Worm (Caenorhabditis elegans) whole organism, L2 larva: ENCODE results near the gene ZK402.5.

Experiments used
- ceh-16 ChIP-seq: fragments of 150-350 bp; optimal IDR thresholded peaks from 2 replicates; lab custom pipeline; 2014; ENCODE audit warnings: missing biosample characterization, missing genetic modification characterization
- fos-1 ChIP-seq: fragments of 150-350 bp; optimal IDR thresholded peaks from 2 replicates; lab custom pipeline; 2014; ENCODE audit warnings: missing biosample characterization, missing genetic modification characterization
- lin-13 ChIP-seq: fragments of 150-350 bp; optimal IDR thresholded peaks from 2 replicates; lab custom pipeline; 2014; ENCODE audit warnings: missing biosample characterization, missing genetic modification reagents, missing genetic modification characterization
- nhr-237 ChIP-seq: fragments of 150-350 bp; optimal IDR thresholded peaks from 2 replicates; lab custom pipeline; 2014; ENCODE audit warnings: missing biosample characterization, missing genetic modification characterization
- unc-55 ChIP-seq: fragments of 150-350 bp; sonication (generic microtip); optimal IDR thresholded peaks from 3 replicates; lab custom pipeline; 2014; ENCODE audit warnings: missing biosample characterization, missing genetic modification reagents, missing genetic modification characterization
- ztf-4 ChIP-seq: fragments of 150-350 bp; optimal IDR thresholded peaks from 2 replicates; lab custom pipeline; 2014; ENCODE audit warnings: missing biosample characterization, missing genetic modification characterization

DNA sequence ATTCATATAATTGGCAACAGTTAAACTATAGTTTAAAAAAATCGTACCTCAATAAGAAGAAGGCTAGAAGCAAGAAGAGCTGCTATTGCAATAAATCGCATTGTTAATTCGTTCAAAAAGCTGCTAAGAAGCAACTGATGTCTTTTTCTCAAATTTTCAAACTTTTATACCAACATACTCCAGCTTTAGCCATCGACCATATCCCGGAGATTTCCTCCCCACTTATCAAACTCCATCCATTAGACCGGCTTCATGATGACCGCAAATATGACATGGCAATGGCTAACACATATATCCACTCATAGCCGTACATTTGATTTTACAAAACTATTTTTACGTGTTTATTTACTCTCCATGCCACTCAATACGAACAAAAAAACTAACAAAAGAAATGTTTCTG, 9.4 kb upstream of the ZK402.5 start, which contains the start of gene abu-2:
- TF ChIP-seq fos-1 (no peak), ceh-16 (tag; lab: Kevin White, UChicago) (no peak), ztf-4 (tag; lab: Kevin White, UChicago) (no peak), unc-55 (GFP tag; lab: Kevin White, UChicago) (no peak), lin-13 (no peak), nhr-237 (tag; lab: Kevin White, UChicago) (no peak)
